Fruit fly (Drosophila melanogaster) whole organism, wandering third instar larva: ENCODE results near the gene Rpn12R.

Experiments used
- Abd-B ChIP-seq: fragments of >200 bp; optimal IDR thresholded peaks from 2 replicates; lab custom pipeline; 2017; ENCODE audit warnings: missing biosample characterization, missing genetic modification characterization
- Jra ChIP-seq: sonication (Bioruptor generic); optimal IDR thresholded peaks from 2 replicates; lab custom pipeline; 2016; ENCODE audit warnings: missing biosample characterization, missing genetic modification characterization
- Myc ChIP-seq: fragments of >200 bp; optimal IDR thresholded peaks from 2 replicates; lab custom pipeline; 2017
- Rel ChIP-seq, 2 experiments: fragments of 200-800 bp; sonication (Bioruptor generic) in 1 of 2; optimal IDR thresholded peaks; 2 replicates in 1 of 2; 3 replicates in 1 of 2; lab custom pipeline; 2016 to 2019; ENCODE audit warnings: mild to moderate bottlenecking in 2 of 2, missing biosample characterization in 2 of 2, missing genetic modification characterization in 2 of 2, moderate library complexity in 1 of 2
- Vsx2 ChIP-seq: fragments of 200-300, 225-300 bp; sonication (Bioruptor generic); optimal IDR thresholded peaks from 2 replicates; lab custom pipeline; 2018; ENCODE audit warnings: missing biosample characterization, missing genetic modification characterization; ENCODE audit not compliant: partially characterized antibody
- lola ChIP-seq: fragments of >200 bp; optimal IDR thresholded peaks from 2 replicates; lab custom pipeline; 2017; ENCODE audit warnings: missing biosample characterization, missing genetic modification characterization
- pan ChIP-seq: fragments of >200 bp; optimal IDR thresholded peaks from 2 replicates; lab custom pipeline; 2017
- psq ChIP-seq: fragments of 200-800 bp; sonication (Bioruptor generic); optimal IDR thresholded peaks from 3 replicates; lab custom pipeline; 2017; ENCODE audit warnings: missing biosample characterization, mild to moderate bottlenecking, missing genetic modification characterization, moderate library complexity
- usp ChIP-seq: fragments of >200 bp; optimal IDR thresholded peaks from 2 replicates; lab custom pipeline; 2017; ENCODE audit warnings: missing biosample characterization, missing genetic modification characterization

- TF ChIP-seq Jra (GFP tag; lab: Kevin White, UChicago) (no peak), Vsx2 (GFP tag; lab: Kevin White, UChicago) (no peak), Abd-B (no peak), pan (no peak), lola (GFP tag; lab: Kevin White, UChicago) (no peak), Myc (peak; percentile 84), psq (GFP tag; lab: Kevin White, UChicago) (no peak), usp (GFP tag; lab: Kevin White, UChicago) (no peak), Rel (GFP tag; optimal IDR thresholded peaks at IDR 0.05; lab: Kevin White, UChicago) (no peak), Rel (tag; optimal IDR thresholded peaks at IDR 0.05; lab: Kevin White, UChicago) (no peak)
These were observed 29.8 kb upstream of the Rpn12R start for dm6 chr3L:15072149-15072548.
